Fruit fly (Drosophila melanogaster) whole organism, prepupa: ENCODE results near the gene CG7420.

Source experiments
- CG10631 ChIP-seq: fragments of 200-800 bp; sonication (Bioruptor generic); optimal IDR thresholded peaks from 2 replicates; lab custom pipeline; 2016; ENCODE audit warnings: missing biosample characterization, missing genetic modification characterization
- Gug ChIP-seq: fragments of 200-800 bp; sonication (Bioruptor generic); IDR thresholded peaks from 2 replicates; pipeline ENCODE4 v1.3.6; 2022; ENCODE audit warnings: missing biosample characterization, missing genetic modification characterization
- Sox14 ChIP-seq: fragments of 200-800 bp; sonication (Bioruptor generic); optimal IDR thresholded peaks from 3 replicates; lab custom pipeline; 2016; ENCODE audit warnings: missing biosample characterization, missing genetic modification characterization
- cyc ChIP-seq: fragments of 200-800 bp; sonication (Bioruptor generic); optimal IDR thresholded peaks from 3 replicates; lab custom pipeline; 2016; ENCODE audit warnings: missing biosample characterization, missing genetic modification characterization
- esn ChIP-seq: fragments of 200-800 bp; sonication (Bioruptor generic); optimal IDR thresholded peaks from 2 replicates; lab custom pipeline; 2016; ENCODE audit warnings: missing biosample characterization, mild to moderate bottlenecking, missing genetic modification characterization, moderate library complexity

- TF ChIP-seq CG10631 (GFP tag; lab: Kevin White, UChicago) (no peak), esn (no peak), cyc (GFP tag; lab: Kevin White, UChicago) (no peak), Sox14 (GFP tag; lab: Kevin White, UChicago) (no peak), Gug (no peak)
Measured at dm6 chr2L:1496943-1497342, 5.8 kb downstream of the CG7420 start, which contains the start of gene CG31661.
